Worm (Caenorhabditis elegans): ENCODE measurements around the gene otpl-6.
A peak's percentile ranks its signal among the peaks of the same experiment; 100 is the strongest.
"Not testable (repeated sequence)": the region's sequence is repeated elsewhere in the genome, so short reads cannot be mapped to it uniquely, and the experiment has no call there.

otpl-6 gene

ce11 chrV:8569841-8570361 lies 44.0 kb downstream of the otpl-6 start, which contains the start of the genes F25G6.9 and symk-1 (continued):
- TF ChIP-seq rpc-1 (optimal IDR thresholded peaks at IDR 0.05), result no peak
- no peak for TF ChIP-seq rpc-1 (tag; optimal IDR thresholded peaks at IDR 0.05)
- peak; percentile 96 for TF ChIP-seq ztf-18 (tag; optimal IDR thresholded peaks at IDR 0.05)
- TF ChIP-seq ztf-25 (GFP tag; IDR thresholded peaks at IDR 0.05), result no peak
- TF ChIP-seq bed-2 (GFP tag; IDR thresholded peaks at IDR 0.05), result no peak
- peak; percentile 57; the same call in 1 of the 2 replicates for TF ChIP-seq K11D2.4 (GFP tag; IDR thresholded peaks at IDR 0.05)
- TF ChIP-seq unc-62 (GFP tag; optimal IDR thresholded peaks at IDR 0.05), result no peak
- TF ChIP-seq F55B11.4 (tag; optimal IDR thresholded peaks at IDR 0.05; ENCODE audit: borderline replicate concordance, insufficient read depth), result no peak
- TF ChIP-seq mcd-1 (GFP tag; IDR thresholded peaks at IDR 0.05), result peak; percentile 71
- no peak for TF ChIP-seq somi-1 (GFP tag; optimal IDR thresholded peaks at IDR 0.05)
- no peak for TF ChIP-seq C06A6.2 (GFP tag; conservative IDR thresholded peaks at IDR 0.05)
- no peak for TF ChIP-seq zfh-2 (GFP tag; conservative IDR thresholded peaks at IDR 0.05)
- TF ChIP-seq mxl-1 (tag; optimal IDR thresholded peaks at IDR 0.05), result no peak
- no peak for TF ChIP-seq F37B4.10 (GFP tag; IDR thresholded peaks at IDR 0.05)
- TF ChIP-seq pha-4 (tag; optimal IDR thresholded peaks at IDR 0.05), result no peak
- no peak for TF ChIP-seq ets-4 (GFP tag; optimal IDR thresholded peaks at IDR 0.05)
- no peak for TF ChIP-seq ceh-58 (GFP tag; IDR thresholded peaks at IDR 0.05)
- no peak for TF ChIP-seq repo-1 (tag; optimal IDR thresholded peaks at IDR 0.05)
- TF ChIP-seq snpc-4 (GFP tag; optimal IDR thresholded peaks at IDR 0.05), result no peak
- TF ChIP-seq snpc-4 (tag; optimal IDR thresholded peaks at IDR 0.05), result peak in 2 of 4 experiments; percentile 42 to 55
- TF ChIP-seq nhr-80 (tag; optimal IDR thresholded peaks at IDR 0.05), result no peak
- no peak for TF ChIP-seq ceh-100 (GFP tag; IDR thresholded peaks at IDR 0.05)
- peak; percentile 45 for TF ChIP-seq ZK185.1 (tag; optimal IDR thresholded peaks at IDR 0.05; ENCODE audit: poor library complexity, severe bottlenecking)
- no peak for TF ChIP-seq bed-1 (GFP tag; IDR thresholded peaks at IDR 0.05)
- peak in 1 of 3 experiments; percentile 42 for TF ChIP-seq lin-35 (GFP tag; optimal IDR thresholded peaks at IDR 0.05)
- no peak for TF ChIP-seq Y53F4B.3 (GFP tag; IDR thresholded peaks at IDR 0.05)
- no peak for TF ChIP-seq B0019.2 (GFP tag; conservative IDR thresholded peaks at IDR 0.05)

ce11 chrV:8574762-8575161 lies 48.9 kb downstream of the otpl-6 start, which contains the start of gene F25G6.1:
F25G6.1 (plus strand) TSS chrV:8575062.
- TF ChIP-seq K11D2.4 (GFP tag; IDR thresholded peaks at IDR 0.05); let-526 (GFP tag; IDR thresholded peaks at IDR 0.05); tlf-1 (GFP tag; optimal IDR thresholded peaks at IDR 0.05): not testable (repeated sequence)

Measured in whole organism, young adult.